Fruit fly (Drosophila melanogaster) whole organism, pupa: Measurements from ENCODE around the gene sing.

Source experiments
- CG10348 ChIP-seq: fragments of 200-800 bp; sonication (Bioruptor generic); IDR thresholded peaks from 2 replicates; pipeline ENCODE4 v1.3.6; 2022; ENCODE audit warnings: missing biosample characterization, missing genetic modification characterization
- CG12605 ChIP-seq: fragments of 200-800 bp; sonication (Bioruptor generic); IDR thresholded peaks from 2 replicates; pipeline ENCODE4 v1.3.6; 2022; ENCODE audit warnings: missing biosample characterization, missing genetic modification characterization
- CG13204 ChIP-seq: fragments of 200-800 bp; sonication (Bioruptor generic); optimal IDR thresholded peaks from 2 replicates; lab custom pipeline; 2018; ENCODE audit warnings: missing biosample characterization, mild to moderate bottlenecking, missing genetic modification characterization, moderate library complexity
- CG14655 ChIP-seq: fragments of 200-800 bp; sonication (Bioruptor generic); optimal IDR thresholded peaks from 3 replicates; lab custom pipeline; 2017; ENCODE audit warnings: mild to moderate bottlenecking, missing biosample characterization, missing genetic modification reagents, missing genetic modification characterization
- CG15710 ChIP-seq: fragments of 200-800 bp; sonication (Bioruptor generic); optimal IDR thresholded peaks from 2 replicates; lab custom pipeline; 2018; ENCODE audit warnings: missing biosample characterization, mild to moderate bottlenecking, missing genetic modification characterization, moderate library complexity
- CG17806 ChIP-seq: fragments of 200-800 bp; sonication (Bioruptor generic); optimal IDR thresholded peaks from 2 replicates; lab custom pipeline; 2018; ENCODE audit warnings: missing biosample characterization, mild to moderate bottlenecking, missing genetic modification characterization, moderate library complexity
- CG32121 ChIP-seq: fragments of 200-800 bp; sonication (Bioruptor generic); IDR thresholded peaks from 2 replicates; pipeline ENCODE4 v1.3.6; 2022; ENCODE audit warnings: missing biosample characterization, missing genetic modification characterization
- CG34367 ChIP-seq: fragments of 200-800 bp; sonication (Bioruptor generic); optimal IDR thresholded peaks from 2 replicates; lab custom pipeline; 2018; ENCODE audit warnings: missing biosample characterization, mild to moderate bottlenecking, missing genetic modification characterization
- CG4496 ChIP-seq: fragments of 200-800 bp; sonication (Bioruptor generic); IDR thresholded peaks from 3 replicates; pipeline ENCODE4 v1.3.6; 2022; ENCODE audit warnings: missing biosample characterization, missing genetic modification characterization
- CG8159 ChIP-seq: fragments of 200-800 bp; sonication (Bioruptor generic); optimal IDR thresholded peaks from 3 replicates; lab custom pipeline; 2018; ENCODE audit warnings: missing biosample characterization, mild to moderate bottlenecking, missing genetic modification characterization, moderate library complexity
- CG8301 ChIP-seq: fragments of 200-800 bp; sonication (Bioruptor generic); optimal IDR thresholded peaks from 2 replicates; lab custom pipeline; 2018; ENCODE audit warnings: missing biosample characterization, mild to moderate bottlenecking, missing genetic modification characterization
- CG9948 ChIP-seq: fragments of 200-800 bp; sonication (Bioruptor generic); optimal IDR thresholded peaks from 2 replicates; lab custom pipeline; 2018; ENCODE audit warnings: missing biosample characterization, mild to moderate bottlenecking, missing genetic modification characterization, moderate library complexity
- D1 ChIP-seq: fragments of 200-800 bp; sonication (Bioruptor generic); optimal IDR thresholded peaks from 2 replicates; lab custom pipeline; 2018; ENCODE audit warnings: missing biosample characterization, mild to moderate bottlenecking, missing genetic modification characterization, moderate library complexity
- EcR ChIP-seq: fragments of 200-800 bp; sonication (Bioruptor generic); optimal IDR thresholded peaks from 3 replicates; lab custom pipeline; 2019; ENCODE audit warnings: missing biosample characterization, missing genetic modification characterization, mild to moderate bottlenecking, moderate library complexity, missing genetic modification reagents
- Ets98B ChIP-seq: fragments of 200-800 bp; sonication (Bioruptor generic); IDR thresholded peaks from 2 replicates; pipeline ENCODE4 v1.3.6; 2022; ENCODE audit warnings: missing biosample characterization, missing genetic modification characterization
- Pif1A ChIP-seq: fragments of 200-800 bp; sonication (Bioruptor generic); optimal IDR thresholded peaks from 3 replicates; lab custom pipeline; 2016; ENCODE audit warnings: missing biosample characterization, missing genetic modification characterization
- Pif1B ChIP-seq: fragments of 200-800 bp; sonication (Bioruptor generic); optimal IDR thresholded peaks from 3 replicates; lab custom pipeline; 2016; ENCODE audit warnings: missing biosample characterization, missing genetic modification characterization
- Snoo ChIP-seq: fragments of 200-800 bp; sonication (Bioruptor generic); optimal IDR thresholded peaks from 3 replicates; lab custom pipeline; 2017; ENCODE audit warnings: missing biosample characterization, mild to moderate bottlenecking, missing genetic modification characterization, inconsistent platforms
- fd96Ca ChIP-seq: fragments of 200-800 bp; sonication (Bioruptor generic); IDR thresholded peaks from 3 replicates; pipeline ENCODE4 v1.3.6; 2022; ENCODE audit warnings: missing biosample characterization, missing genetic modification characterization
- gl ChIP-seq: fragments of 200-800 bp; sonication (Bioruptor generic); optimal IDR thresholded peaks from 2 replicates; lab custom pipeline; 2018; ENCODE audit warnings: missing biosample characterization, mild to moderate bottlenecking, missing genetic modification characterization
- rn ChIP-seq: fragments of 200-800 bp; sonication (Bioruptor generic); IDR thresholded peaks from 2 replicates; pipeline ENCODE4 v1.3.6; 2022; ENCODE audit warnings: missing biosample characterization, missing genetic modification characterization

Gene sing

DNA sequence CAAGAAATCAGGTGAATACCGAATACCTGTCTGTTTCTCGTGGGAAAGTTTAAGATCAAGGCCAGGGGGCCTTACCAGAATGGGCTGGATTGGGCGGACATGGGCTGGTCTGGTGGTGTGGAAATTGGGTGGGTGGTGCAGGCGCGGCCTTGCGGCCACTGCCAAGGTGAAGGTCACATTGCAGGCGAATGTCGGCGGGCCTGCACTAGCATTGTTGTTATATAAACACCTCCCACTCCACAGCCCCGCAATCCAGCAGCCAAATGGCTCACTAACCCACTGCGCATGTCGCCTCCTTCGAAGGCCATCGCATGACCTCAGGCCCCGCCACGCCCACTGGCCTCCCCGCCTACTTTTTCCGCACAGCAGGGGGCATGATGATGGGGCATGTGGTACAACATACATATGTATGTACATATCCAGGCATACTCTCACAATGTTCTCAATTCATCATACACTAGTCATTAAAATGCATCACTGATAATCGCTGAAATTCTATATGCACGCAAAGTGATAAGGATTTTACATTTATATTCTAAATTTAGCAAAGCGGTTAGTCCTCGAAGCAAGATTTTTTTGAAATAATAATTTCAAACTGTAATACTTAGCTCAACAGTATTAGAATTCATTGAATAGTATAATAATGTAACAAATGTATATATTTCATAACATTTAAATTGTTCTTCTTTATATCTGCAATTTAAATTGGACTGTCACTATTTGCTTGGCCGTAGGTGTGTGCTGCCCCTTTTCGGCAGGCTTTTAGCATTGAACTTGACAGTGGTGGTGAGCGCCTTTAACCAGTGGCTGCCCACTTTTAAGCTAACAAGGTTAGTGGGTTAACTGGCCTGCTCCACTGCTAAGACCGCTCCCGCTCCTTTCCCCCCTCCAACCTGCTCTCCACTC lies 17.8 kb downstream of the sing start:
- TF ChIP-seq EcR (GFP tag; lab: Kevin White, UChicago) = no peak
- no peak for TF ChIP-seq fd96Ca (GFP tag; lab: Robert Waterston, UW)
- peak; percentile 39 for TF ChIP-seq CG8301 (tag; lab: Kevin White, UChicago)
- no peak for TF ChIP-seq CG10348 (GFP tag; lab: Robert Waterston, UW)
- TF ChIP-seq Ets98B = no peak
- no peak for TF ChIP-seq CG13204 (GFP tag; lab: Kevin White, UChicago)
- TF ChIP-seq CG32121 (GFP tag; lab: Robert Waterston, UW) = no peak
- TF ChIP-seq CG15710 (tag; lab: Kevin White, UChicago) = no peak
- TF ChIP-seq gl (tag; lab: Kevin White, UChicago) = no peak
- no peak for TF ChIP-seq CG34367 (tag; lab: Kevin White, UChicago)
- peak; percentile 2 for TF ChIP-seq Snoo
- no peak for TF ChIP-seq CG9948
- peak; percentile 16 for TF ChIP-seq CG14655 (GFP tag; lab: Kevin White, UChicago)

dm6 chrX:16697882-16698571 lies 18.9 kb downstream of the sing start:
- TF ChIP-seq CG10348 (GFP tag; lab: Robert Waterston, UW) = no peak
- no peak for TF ChIP-seq D1 (tag; lab: Kevin White, UChicago)
- TF ChIP-seq gl (tag; lab: Kevin White, UChicago) = no peak
- no peak for TF ChIP-seq CG9948
- TF ChIP-seq CG17806 = no peak

DNA sequence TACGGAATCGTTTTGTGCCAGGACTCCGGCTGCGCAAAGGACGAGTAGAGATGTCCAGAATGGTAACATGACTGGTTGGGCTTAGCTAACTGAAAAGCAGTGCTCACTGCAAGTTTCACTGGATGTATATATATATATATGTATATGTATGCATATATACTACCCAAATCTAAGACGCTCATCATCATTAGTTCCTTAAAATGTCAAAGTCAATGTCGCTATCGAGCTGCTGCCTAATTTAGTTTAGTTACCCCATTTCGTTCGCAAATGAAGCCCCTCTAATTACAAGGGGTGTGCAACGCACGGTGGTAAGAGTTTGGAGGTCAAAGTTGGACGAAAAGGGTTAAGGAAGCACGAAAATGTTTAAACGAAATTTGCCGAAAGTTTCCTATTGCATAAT lies 21.0 kb downstream of the sing start, which contains the start of gene CG9676:
Gene CG9676, minus strand, starts transcription at position 101 of the 400 bp plus-strand sequence.
- no peak for TF ChIP-seq CG4496
- TF ChIP-seq gl (tag; lab: Kevin White, UChicago) = no peak
- TF ChIP-seq EcR (GFP tag; lab: Kevin White, UChicago) = no peak
- no peak for TF ChIP-seq CG13204 (GFP tag; lab: Kevin White, UChicago)

- no peak for TF ChIP-seq CG8159 (tag; lab: Kevin White, UChicago)
- TF ChIP-seq CG17806 = no peak
- no peak for TF ChIP-seq CG9948
- no peak for TF ChIP-seq CG10348 (GFP tag; lab: Robert Waterston, UW)
- no peak for TF ChIP-seq CG8301 (tag; lab: Kevin White, UChicago)
- no peak for TF ChIP-seq gl (tag; lab: Kevin White, UChicago)
- no peak for TF ChIP-seq CG14655 (GFP tag; lab: Kevin White, UChicago)
- TF ChIP-seq D1 (tag; lab: Kevin White, UChicago) = no peak
- no peak for TF ChIP-seq CG4496
- TF ChIP-seq Pif1B (GFP tag; lab: Kevin White, UChicago) = no peak
- TF ChIP-seq Ets98B = no peak
- TF ChIP-seq Pif1A (GFP tag; lab: Kevin White, UChicago) = no peak
- no peak for TF ChIP-seq CG12605 (GFP tag; lab: Robert Waterston, UW)
- TF ChIP-seq EcR (GFP tag; lab: Kevin White, UChicago) = no peak
- TF ChIP-seq CG15710 (tag; lab: Kevin White, UChicago) = no peak
- no peak for TF ChIP-seq rn (GFP tag; lab: Robert Waterston, UW)
- no peak for TF ChIP-seq fd96Ca (GFP tag; lab: Robert Waterston, UW)
- no peak for TF ChIP-seq CG32121 (GFP tag; lab: Robert Waterston, UW)
- no peak for TF ChIP-seq Snoo
- TF ChIP-seq CG34367 (tag; lab: Kevin White, UChicago) = no peak
These were observed 22.8 kb downstream of the sing start, which contains the start of gene sphe for dm6 chrX:16701941-16702340. TSS of gene sphe (minus strand) at chrX:16701972.

DNA sequence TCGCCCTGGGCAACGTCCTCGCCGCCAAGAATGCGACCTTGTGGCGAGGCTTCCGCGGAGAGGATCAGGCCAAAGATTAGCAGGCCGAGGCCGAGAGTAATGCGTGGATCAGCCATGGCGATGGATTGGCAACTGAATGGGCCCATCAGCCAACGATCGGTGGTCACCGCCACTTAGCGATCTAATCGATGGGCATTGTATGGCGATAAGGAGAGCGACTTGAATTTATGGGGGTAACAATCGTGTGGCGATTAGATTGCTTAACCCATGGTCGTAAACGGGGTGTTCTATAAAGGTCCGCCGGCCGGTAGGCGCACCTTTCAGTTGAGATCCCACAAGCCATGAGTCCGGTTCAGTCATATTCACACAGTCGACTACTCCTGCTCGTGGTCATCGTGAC lies 24.6 kb downstream of the sing start, which contains the start of the genes CG9673 and CG4653:
Gene CG9673, minus strand, starts transcription at position 138 of the 400 bp plus-strand sequence.
Gene CG4653, plus strand, starts transcription at position 335 of the 400 bp plus-strand sequence.
- TF ChIP-seq rn (GFP tag; lab: Robert Waterston, UW) (no peak), CG12605 (GFP tag; lab: Robert Waterston, UW) (no peak)

DNA sequence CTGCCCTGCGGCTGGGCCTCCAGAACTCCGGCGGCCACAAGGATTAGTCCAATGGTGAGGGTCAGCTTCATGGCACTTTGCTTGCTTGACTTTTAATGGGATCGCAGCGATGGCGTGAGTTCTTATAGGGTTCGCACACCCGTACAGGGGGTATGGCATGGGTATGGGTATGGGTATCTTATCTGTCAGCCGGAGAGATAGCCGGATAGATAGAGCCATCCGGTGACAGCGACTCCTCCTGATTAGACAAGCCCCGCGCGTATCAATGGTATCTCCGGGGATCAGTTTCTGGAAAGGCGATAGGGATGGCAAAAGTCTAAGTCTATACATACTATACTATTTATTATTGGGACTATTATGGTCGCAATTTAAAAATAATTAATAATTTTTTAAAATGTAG lies 27.7 kb downstream of the sing start, which contains the start of gene CG9672:
Gene CG9672, minus strand, starts transcription at position 101 of the 400 bp plus-strand sequence.
- TF ChIP-seq Pif1A (GFP tag; lab: Kevin White, UChicago) (no peak), CG10348 (GFP tag; lab: Robert Waterston, UW) (no peak), rn (GFP tag; lab: Robert Waterston, UW) (no peak), CG14655 (GFP tag; lab: Kevin White, UChicago) (no peak), CG8159 (tag; lab: Kevin White, UChicago) (no peak), Snoo (no peak), fd96Ca (GFP tag; lab: Robert Waterston, UW) (no peak), Pif1B (GFP tag; lab: Kevin White, UChicago) (no peak), D1 (tag; lab: Kevin White, UChicago) (no peak)
